Worm (Caenorhabditis elegans) whole organism, early embryonic: ENCODE data around the gene mop-25.2.
A peak's percentile ranks its signal among the peaks of the same experiment; 100 is the strongest.
"Not testable (repeated sequence)": the region's sequence is repeated elsewhere in the genome, so short reads cannot be mapped to it uniquely, and the experiment has no call there.

Experiments
- B0310.2 ChIP-seq: sonication (generic microtip); optimal IDR thresholded peaks from 2 replicates; lab custom pipeline; 2016; ENCODE audit warnings: mild to moderate bottlenecking, missing genetic modification characterization, missing compliant biosample characterization
- F13C5.2 ChIP-seq: sonication (generic microtip); optimal IDR thresholded peaks from 2 replicates; lab custom pipeline; 2017; ENCODE audit warnings: mild to moderate bottlenecking, missing genetic modification characterization, inconsistent platforms, missing compliant biosample characterization
- aly-1 ChIP-seq: sonication (generic microtip); optimal IDR thresholded peaks from 2 replicates; lab custom pipeline; 2016; ENCODE audit warnings: missing genetic modification characterization, missing compliant biosample characterization
- ama-1 ChIP-seq: fragments of 150-350 bp; optimal IDR thresholded peaks from 2 replicates; lab custom pipeline; 2014
- ceh-13 ChIP-seq: fragments of 200-800 bp; sonication (Bioruptor generic); optimal IDR thresholded peaks from 2 replicates; lab custom pipeline; 2018; ENCODE audit warnings: mild to moderate bottlenecking, missing genetic modification characterization, missing compliant biosample characterization
- ceh-36 ChIP-seq: sonication (generic microtip); optimal IDR thresholded peaks from 2 replicates; lab custom pipeline; 2016; ENCODE audit warnings: missing genetic modification characterization, inconsistent platforms, missing compliant biosample characterization
- ets-7 ChIP-seq: sonication (generic microtip); optimal IDR thresholded peaks from 2 replicates; lab custom pipeline; 2016; ENCODE audit warnings: missing genotype, missing genetic modification characterization, missing compliant biosample characterization
- flt-1 ChIP-seq: fragments of 200-800 bp; sonication (Bioruptor generic); IDR thresholded peaks from 2 replicates; pipeline ENCODE4 v1.3.6; 2022; ENCODE audit warnings: missing genetic modification characterization, missing compliant biosample characterization
- hmbx-1 ChIP-seq: sonication (generic microtip); optimal IDR thresholded peaks from 2 replicates; lab custom pipeline; 2016; ENCODE audit warnings: mild to moderate bottlenecking, missing genetic modification characterization, missing compliant biosample characterization
- hmg-4 ChIP-seq: fragments of 200-800 bp; sonication (Bioruptor generic); optimal IDR thresholded peaks from 2 replicates; lab custom pipeline; 2018; ENCODE audit warnings: mild to moderate bottlenecking, missing genetic modification characterization, missing compliant biosample characterization
- hnd-1 ChIP-seq: sonication (generic microtip); optimal IDR thresholded peaks from 2 replicates; lab custom pipeline; 2016; ENCODE audit warnings: missing genetic modification characterization, missing compliant biosample characterization
- pes-1 ChIP-seq: fragments of 200-800 bp; sonication (Bioruptor generic); IDR thresholded peaks from 2 replicates; pipeline ENCODE4 v1.3.6; 2022; ENCODE audit warnings: missing genetic modification reagents, missing genetic modification characterization, missing compliant biosample characterization
- scrt-1 ChIP-seq: fragments of 200-800 bp; sonication (Bioruptor generic); IDR thresholded peaks from 2 replicates; pipeline ENCODE4 v1.3.6; 2022; ENCODE audit warnings: missing genetic modification characterization, missing compliant biosample characterization
- sea-1 ChIP-seq: fragments of 200-800 bp; sonication (Bioruptor generic); conservative IDR thresholded peaks from 2 replicates; pipeline ENCODE4 v1.3.6; 2022; ENCODE audit warnings: missing genetic modification characterization, missing compliant biosample characterization
- tbx-11 ChIP-seq: fragments of 200-800 bp; sonication (Bioruptor generic); IDR thresholded peaks from 2 replicates; pipeline ENCODE4 v1.3.6; 2022; ENCODE audit warnings: missing genetic modification characterization, missing compliant biosample characterization
- tbx-37 ChIP-seq: fragments of 200-800 bp; sonication (Bioruptor generic); conservative IDR thresholded peaks from 2 replicates; pipeline ENCODE4 v1.3.6; 2022; ENCODE audit warnings: missing genetic modification reagents, missing genetic modification characterization, missing compliant biosample characterization
- tra-4 ChIP-seq: sonication (generic microtip); optimal IDR thresholded peaks from 2 replicates; lab custom pipeline; 2017; ENCODE audit warnings: missing genetic modification characterization, missing compliant biosample characterization

The mop-25.2 gene

DNA sequence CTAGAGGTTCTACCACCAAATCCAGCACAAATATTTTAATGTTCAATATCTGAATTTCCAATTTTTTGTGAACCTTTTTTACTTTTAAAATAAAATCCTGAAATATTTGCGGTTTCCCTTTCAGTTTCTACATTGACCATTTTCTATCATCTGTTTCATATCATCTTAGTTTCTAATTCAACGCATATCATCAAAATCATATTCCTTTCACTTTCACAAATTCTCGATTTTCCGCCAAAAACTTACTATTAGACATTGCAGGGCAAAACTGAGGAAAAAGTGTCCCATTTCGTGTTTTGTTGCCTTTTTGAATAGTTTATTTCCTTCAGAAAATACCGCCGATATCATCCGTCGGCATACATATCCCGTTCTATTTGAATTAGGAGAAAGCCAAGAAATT is 21.6 kb upstream of the mop-25.2 start:
- no peak for TF ChIP-seq pes-1 (GFP tag; lab: Robert Waterston, UW)
- TF ChIP-seq aly-1 (tag; lab: Kevin White, UChicago) = no peak
- TF ChIP-seq ceh-13 (GFP tag; lab: Kevin White, UChicago) = no peak
- TF ChIP-seq ets-7 (tag; lab: Kevin White, UChicago) = no peak
- TF ChIP-seq ceh-36 (tag; lab: Kevin White, UChicago) = no peak
- no peak for TF ChIP-seq tbx-11
- no peak for TF ChIP-seq flt-1 (GFP tag; lab: Robert Waterston, UW)
- TF ChIP-seq tbx-37 (GFP tag; lab: Robert Waterston, UW) = no peak
- TF ChIP-seq F13C5.2 = no peak
- TF ChIP-seq sea-1 (GFP tag; lab: Robert Waterston, UW) = no peak
- no peak for TF ChIP-seq B0310.2 (tag; lab: Kevin White, UChicago)
- TF ChIP-seq hmbx-1 (tag; lab: Kevin White, UChicago) = no peak
- TF ChIP-seq scrt-1 (GFP tag; lab: Robert Waterston, UW) = no peak
- no peak for TF ChIP-seq hmg-4 (GFP tag; lab: Kevin White, UChicago)
- no peak for TF ChIP-seq tra-4
- no peak for TF ChIP-seq hnd-1 (tag; lab: Kevin White, UChicago)
- no peak for TF ChIP-seq ama-1 (lab: Kevin White, UChicago)

ce11 chrII:9724464-9724863 is 21.0 kb upstream of the mop-25.2 start, which contains the start of gene cutl-2:
TSS of gene cutl-2 (minus strand) at chrII:9724673.
- TF ChIP-seq hmg-4 (GFP tag; lab: Kevin White, UChicago) (no peak), hmbx-1 (tag; lab: Kevin White, UChicago) (no peak), tbx-37 (GFP tag; lab: Robert Waterston, UW) (no peak), flt-1 (GFP tag; lab: Robert Waterston, UW) (no peak), hnd-1 (tag; lab: Kevin White, UChicago) (no peak), tbx-11 (no peak), B0310.2 (tag; lab: Kevin White, UChicago) (no peak), pes-1 (GFP tag; lab: Robert Waterston, UW) (no peak), ets-7 (tag; lab: Kevin White, UChicago) (no peak)

DNA sequence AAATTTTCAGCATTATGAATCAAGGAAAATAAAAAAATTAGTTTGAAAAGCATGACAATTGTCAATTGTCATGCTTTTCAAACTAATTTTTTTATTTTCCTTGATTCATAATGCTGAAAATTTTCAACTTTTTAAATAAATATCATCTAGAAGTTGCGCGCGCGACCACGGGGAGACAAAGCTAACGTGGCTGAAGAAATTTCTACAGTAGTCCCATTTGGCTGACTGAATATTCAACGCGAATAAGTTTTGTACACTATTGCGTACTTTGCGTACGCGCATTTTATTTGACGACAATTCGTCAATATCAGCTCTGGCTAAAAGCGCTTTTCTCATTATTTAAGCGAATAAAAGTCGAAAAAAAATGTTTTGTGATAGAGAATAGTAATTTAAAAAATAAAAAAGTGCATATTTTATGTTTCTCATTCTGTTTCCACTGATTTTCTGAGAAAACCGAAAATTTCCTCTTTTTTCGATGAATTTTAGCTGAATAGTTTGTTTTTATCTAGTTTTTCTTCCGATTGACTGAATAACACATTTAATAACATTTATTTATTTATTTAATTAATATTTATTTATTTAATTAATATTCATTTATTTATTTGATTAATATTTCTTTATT is 15.2 kb upstream of the mop-25.2 start, which contains the start of gene Y53C12A.11:
Gene Y53C12A.11, minus strand, starts transcription at position 68 of the 622 bp plus-strand sequence.
- not testable (repeated sequence) for TF ChIP-seq pes-1 (GFP tag; lab: Robert Waterston, UW); hnd-1 (tag; lab: Kevin White, UChicago); ceh-13 (GFP tag; lab: Kevin White, UChicago)

DNA sequence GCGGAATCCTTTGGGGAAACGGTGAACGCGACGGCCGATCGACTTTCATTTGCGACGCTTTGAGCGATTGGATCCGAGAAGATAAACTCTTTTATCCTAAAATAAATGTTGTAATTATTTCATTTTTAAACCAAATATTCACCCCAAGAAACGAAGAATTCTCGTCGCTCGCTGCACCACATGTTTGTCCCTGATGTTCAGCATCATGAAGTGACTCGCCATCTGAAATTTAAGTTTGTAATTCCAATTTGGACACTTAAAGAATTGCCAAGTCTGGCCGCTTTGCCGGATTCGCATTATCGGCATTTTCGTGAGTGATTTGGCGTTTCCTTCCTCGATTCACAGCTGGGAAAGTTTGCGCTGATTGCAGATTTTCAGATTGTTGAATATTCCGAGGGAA is 14.4 kb upstream of the mop-25.2 start, which contains the start of gene Y53C12A.6:
Gene Y53C12A.6, minus strand, starts transcription at position 101 of the 400 bp plus-strand sequence.
- TF ChIP-seq hnd-1 (tag; lab: Kevin White, UChicago) = no peak
- no peak for TF ChIP-seq pes-1 (GFP tag; lab: Robert Waterston, UW)
- no peak for TF ChIP-seq ets-7 (tag; lab: Kevin White, UChicago)
- TF ChIP-seq tbx-11 = no peak
- TF ChIP-seq sea-1 (GFP tag; lab: Robert Waterston, UW) = no peak
- no peak for TF ChIP-seq tbx-37 (GFP tag; lab: Robert Waterston, UW)
- TF ChIP-seq tra-4 = no peak
- no peak for TF ChIP-seq ceh-36 (tag; lab: Kevin White, UChicago)

DNA sequence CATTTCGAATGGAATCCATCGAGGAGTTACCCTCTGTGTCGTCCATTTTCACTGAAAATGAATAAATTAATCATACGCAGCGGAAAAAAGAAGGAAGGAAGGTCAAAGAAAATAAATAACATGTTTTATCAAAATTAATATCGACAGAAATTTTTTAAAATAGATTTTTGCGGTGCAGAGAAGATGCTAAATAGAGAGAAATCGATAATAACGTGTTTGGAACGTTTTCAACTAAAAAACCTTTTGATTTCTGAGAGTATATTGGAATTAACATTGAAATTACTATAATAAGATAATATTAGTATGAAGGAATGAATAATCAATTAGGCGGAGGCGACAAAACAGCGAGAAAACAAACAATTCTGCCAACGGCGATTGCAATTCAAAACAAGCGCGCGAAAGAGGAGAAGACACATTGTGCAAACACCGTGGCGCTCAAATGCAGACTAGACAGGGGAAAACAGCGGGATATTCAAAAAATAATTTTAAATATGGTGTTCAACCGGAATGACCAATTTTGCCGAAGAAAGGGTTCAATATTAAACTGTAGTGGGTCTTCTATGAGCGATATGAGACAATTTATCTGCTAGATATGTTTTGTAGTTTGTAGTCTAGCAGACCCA is 13.0 kb upstream of the mop-25.2 start, which contains the start of gene wee-1.3:
Gene wee-1.3, minus strand, starts transcription at position 51 of the 623 bp plus-strand sequence.
- TF ChIP-seq B0310.2 (tag; lab: Kevin White, UChicago) = no peak
- TF ChIP-seq sea-1 (GFP tag; lab: Robert Waterston, UW) = no peak
- TF ChIP-seq hmg-4 (GFP tag; lab: Kevin White, UChicago) = peak; percentile 40
- peak; percentile 74 for TF ChIP-seq F13C5.2
- no peak for TF ChIP-seq aly-1 (tag; lab: Kevin White, UChicago)
- TF ChIP-seq tbx-37 (GFP tag; lab: Robert Waterston, UW) = peak; percentile 7; the same call in 1 of the 2 replicates

ce11 chrII:9713083-9713482 is 9.6 kb upstream of the mop-25.2 start:
- TF ChIP-seq tbx-37 (GFP tag; lab: Robert Waterston, UW) = no peak
- TF ChIP-seq hmg-4 (GFP tag; lab: Kevin White, UChicago) = no peak
- no peak for TF ChIP-seq B0310.2 (tag; lab: Kevin White, UChicago)
- 0 out of 2 replicates have a peak, but pooled peaks have one; percentile 28 for TF ChIP-seq sea-1 (GFP tag; lab: Robert Waterston, UW)
- TF ChIP-seq tbx-11 = no peak
- no peak for TF ChIP-seq aly-1 (tag; lab: Kevin White, UChicago)
- TF ChIP-seq scrt-1 (GFP tag; lab: Robert Waterston, UW) = 0 out of 2 replicates have a peak, but pooled peaks have one; percentile 27
- TF ChIP-seq hmbx-1 (tag; lab: Kevin White, UChicago) = no peak
- no peak for TF ChIP-seq ceh-13 (GFP tag; lab: Kevin White, UChicago)
- no peak for TF ChIP-seq tra-4

ce11 chrII:9708835-9709299 is 5.4 kb upstream of the mop-25.2 start, which contains the start of gene glt-5:
TSS of gene glt-5 (minus strand) at chrII:9708885.
- TF ChIP-seq scrt-1 (GFP tag; lab: Robert Waterston, UW) (no peak), hmg-4 (GFP tag; lab: Kevin White, UChicago) (no peak), hnd-1 (tag; lab: Kevin White, UChicago) (no peak), ceh-36 (tag; lab: Kevin White, UChicago) (no peak), tbx-37 (GFP tag; lab: Robert Waterston, UW) (no peak), pes-1 (GFP tag; lab: Robert Waterston, UW) (no peak), sea-1 (GFP tag; lab: Robert Waterston, UW) (no peak), hmbx-1 (tag; lab: Kevin White, UChicago) (no peak), aly-1 (tag; lab: Kevin White, UChicago) (no peak), ama-1 (lab: Kevin White, UChicago) (no peak), B0310.2 (tag; lab: Kevin White, UChicago) (no peak), tbx-11 (no peak), ceh-13 (GFP tag; lab: Kevin White, UChicago) (no peak), flt-1 (GFP tag; lab: Robert Waterston, UW) (no peak), ets-7 (tag; lab: Kevin White, UChicago) (no peak), F13C5.2 (no peak), tra-4 (no peak)
